Fruit fly (Drosophila melanogaster): ENCODE data around the gene CG15739.

- TF ChIP-seq CG3163 (GFP tag; optimal IDR thresholded peaks at IDR 0.05): no peak
- no peak for TF ChIP-seq shn (GFP tag; optimal IDR thresholded peaks at IDR 0.05)
- TF ChIP-seq chn (GFP tag; optimal IDR thresholded peaks at IDR 0.05): no peak
- no peak for TF ChIP-seq CG16815 (GFP tag; optimal IDR thresholded peaks at IDR 0.05)
- no peak for TF ChIP-seq CG8359 (GFP tag; optimal IDR thresholded peaks at IDR 0.05; ENCODE audit: borderline replicate concordance)
- TF ChIP-seq CG13123 (GFP tag; optimal IDR thresholded peaks at IDR 0.05): no peak
- no peak for TF ChIP-seq pb (GFP tag; optimal IDR thresholded peaks at IDR 0.05)
- TF ChIP-seq CG11560 (tag; IDR thresholded peaks at IDR 0.05): no peak
- TF ChIP-seq oc (tag; optimal IDR thresholded peaks at IDR 0.05): no peak
Observed at dm6 chrX:11906818-11907281, 33.7 kb downstream of the CG15739 start, which contains the start of gene CG43156.

Measured in whole organism, embryonic.